Worm (Caenorhabditis elegans) whole organism, late embryonic: ENCODE data around the gene fem-3.

Experiments used
- ceh-14 ChIP-seq: sonication (generic microtip); optimal IDR thresholded peaks from 2 replicates; lab custom pipeline; 2016; ENCODE audit warnings: missing genotype, missing genetic modification characterization, missing compliant biosample characterization
- elt-2 ChIP-seq: sonication (generic microtip); optimal IDR thresholded peaks from 2 replicates; lab custom pipeline; 2016; ENCODE audit warnings: missing genetic modification reagents, missing genetic modification characterization, missing compliant biosample characterization
- fkh-10 ChIP-seq: fragments of 150-350 bp; optimal IDR thresholded peaks from 2 replicates; lab custom pipeline; 2014; ENCODE audit warnings: missing biosample characterization, missing genetic modification reagents, missing genetic modification characterization
- nfya-1 ChIP-seq: sonication (generic microtip); optimal IDR thresholded peaks from 2 replicates; lab custom pipeline; 2017; ENCODE audit warnings: missing genetic modification characterization, mild to moderate bottlenecking, missing compliant biosample characterization, antibody characterized with exemption, moderate library complexity
- pha-4 ChIP-seq: fragments of 150-350 bp; optimal IDR thresholded peaks from 2 replicates; lab custom pipeline; 2018; ENCODE audit warnings: missing biosample characterization, missing genetic modification reagents, missing genetic modification characterization
- pqm-1 ChIP-seq: sonication (generic microtip); optimal IDR thresholded peaks from 2 replicates; lab custom pipeline; 2016; ENCODE audit warnings: missing genetic modification characterization, missing compliant biosample characterization
- pros-1 ChIP-seq: fragments of 150-350 bp; optimal IDR thresholded peaks from 2 replicates; lab custom pipeline; 2014; ENCODE audit warnings: missing biosample characterization, missing genetic modification reagents, missing genetic modification characterization
- tbx-2 ChIP-seq: sonication (generic microtip); optimal IDR thresholded peaks from 2 replicates; lab custom pipeline; 2016; ENCODE audit warnings: missing genetic modification characterization, missing compliant biosample characterization

- peak; percentile 19 for TF ChIP-seq elt-2 (tag; lab: Kevin White, UChicago)
- no peak for TF ChIP-seq pha-4 (tag; lab: Kevin White, UChicago)
- TF ChIP-seq pros-1 (tag; lab: Kevin White, UChicago), result no peak
- TF ChIP-seq nfya-1 (tag; lab: Kevin White, UChicago), result no peak
- TF ChIP-seq tbx-2 (tag; lab: Kevin White, UChicago), result peak; percentile 1
- TF ChIP-seq pqm-1 (tag; lab: Kevin White, UChicago), result no peak
- TF ChIP-seq ceh-14 (tag; lab: Kevin White, UChicago), result no peak
- no peak for TF ChIP-seq fkh-10
Measured at ce11 chrIV:9107464-9107863, 2.7 kb downstream of the fem-3 start.
